Fruit fly (Drosophila melanogaster): ENCODE results near the gene GILT2.
A peak's percentile ranks its signal among the peaks of the same experiment; 100 is the strongest.

The GILT2 gene

DNA sequence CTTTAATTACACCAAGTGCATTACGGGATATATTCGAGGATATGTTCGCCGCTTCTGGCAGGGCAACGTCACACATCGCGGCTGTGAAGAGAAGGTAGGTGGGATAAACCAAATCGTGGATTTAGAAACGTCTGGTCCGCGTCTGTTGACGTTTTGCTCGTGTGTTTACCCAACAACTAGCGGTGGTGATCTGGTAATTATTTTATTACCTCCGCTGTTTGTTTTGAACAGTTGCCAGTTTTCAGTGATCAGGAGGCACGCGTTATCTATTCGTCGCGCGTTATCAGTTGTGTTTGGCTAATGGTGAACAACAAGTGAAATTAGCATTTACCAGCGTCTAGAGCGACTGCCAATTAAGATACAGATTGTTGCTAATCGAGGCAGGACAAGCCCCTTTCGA is 50.4 kb downstream of the GILT2 start (continued):
- TF ChIP-seq CG9932 (GFP tag; IDR thresholded peaks at IDR 0.05) (no peak), Asciz (GFP tag; optimal IDR thresholded peaks at IDR 0.05) (peak; percentile 45), chm (GFP tag; IDR thresholded peaks at IDR 0.05) (no peak), gsb-n (tag; optimal IDR thresholded peaks at IDR 0.05) (no peak), CG3995 (GFP tag; optimal IDR thresholded peaks at IDR 0.05) (peak; percentile 16), ro (GFP tag; IDR thresholded peaks at IDR 0.05) (no peak), CG12155 (GFP tag; optimal IDR thresholded peaks at IDR 0.05) (no peak), fd64A (GFP tag; optimal IDR thresholded peaks at IDR 0.05) (peak; percentile 19), CG6254 (GFP tag; optimal IDR thresholded peaks at IDR 0.05) (no peak), CG15696 (tag; optimal IDR thresholded peaks at IDR 0.05) (peak; percentile 30), kay (GFP tag; optimal IDR thresholded peaks at IDR 0.05) (no peak), ATbp (GFP tag; optimal IDR thresholded peaks at IDR 0.05) (peak; percentile 54), CG4707 (GFP tag; optimal IDR thresholded peaks at IDR 0.05) (no peak), ems (GFP tag; optimal IDR thresholded peaks at IDR 0.05) (peak; percentile 26), Meics (GFP tag; optimal IDR thresholded peaks at IDR 0.05) (peak; percentile 62), ewg (GFP tag; optimal IDR thresholded peaks at IDR 0.05) (no peak), Nf-YA (GFP tag; IDR thresholded peaks at IDR 0.05) (no peak), NC2β (GFP tag; optimal IDR thresholded peaks at IDR 0.05) (no peak), CG10959 (GFP tag; IDR thresholded peaks at IDR 0.05) (no peak), crol (GFP tag; IDR thresholded peaks at IDR 0.05) (no peak), zf30C (GFP tag; optimal IDR thresholded peaks at IDR 0.05) (no peak), Xbp1 (GFP tag; optimal IDR thresholded peaks at IDR 0.05) (no peak), CG6813 (GFP tag; optimal IDR thresholded peaks at IDR 0.05) (peak; percentile 86), CG17361 (GFP tag; IDR thresholded peaks at IDR 0.05) (no peak), CG4854 (GFP tag; optimal IDR thresholded peaks at IDR 0.05) (peak; percentile 19), CG10654 (GFP tag; optimal IDR thresholded peaks at IDR 0.05) (no peak), tll (GFP tag; optimal IDR thresholded peaks at IDR 0.05) (peak in 1 of 2 experiments; percentile 74), CG7963 (GFP tag; IDR thresholded peaks at IDR 0.05; ENCODE audit: partially characterized antibody) (no peak), CG9609 (GFP tag; optimal IDR thresholded peaks at IDR 0.05) (no peak), D19A (tag; optimal IDR thresholded peaks at IDR 0.05) (no peak), Dll (GFP tag; IDR thresholded peaks at IDR 0.05; ENCODE audit: partially characterized antibody) (no peak), kni (GFP tag; optimal IDR thresholded peaks at IDR 0.05) (no peak), CG10462 (GFP tag; optimal IDR thresholded peaks at IDR 0.05) (no peak), CG3838 (GFP tag; optimal IDR thresholded peaks at IDR 0.05) (no peak), CG12104 (GFP tag; optimal IDR thresholded peaks at IDR 0.05) (no peak), Dref (GFP tag; IDR thresholded peaks at IDR 0.05) (no peak), CG11696 (GFP tag; IDR thresholded peaks at IDR 0.05) (no peak), HmgD (GFP tag; optimal IDR thresholded peaks at IDR 0.05) (no peak), Trl (optimal IDR thresholded peaks at IDR 0.05) (no peak), Trl (GFP tag; optimal IDR thresholded peaks at IDR 0.05) (no peak), CG18262 (tag; optimal IDR thresholded peaks at IDR 0.05) (no peak), pita (GFP tag; optimal IDR thresholded peaks at IDR 0.05) (no peak), CG12236 (GFP tag; optimal IDR thresholded peaks at IDR 0.05) (no peak), CG4424 (GFP tag; optimal IDR thresholded peaks at IDR 0.05) (no peak), tx (GFP tag; optimal IDR thresholded peaks at IDR 0.05) (no peak), CG13296 (GFP tag; optimal IDR thresholded peaks at IDR 0.05) (peak; percentile 81), disco-r (GFP tag; optimal IDR thresholded peaks at IDR 0.05) (no peak), cad (GFP tag; optimal IDR thresholded peaks at IDR 0.05) (no peak), sug (tag; optimal IDR thresholded peaks at IDR 0.05) (peak; percentile 64), caup (GFP tag; optimal IDR thresholded peaks at IDR 0.05; ENCODE audit: severe bottlenecking) (peak; percentile 78), H2.0 (GFP tag; IDR thresholded peaks at IDR 0.05) (no peak), psq (GFP tag; optimal IDR thresholded peaks at IDR 0.05) (no peak)
